Fruit fly (Drosophila melanogaster): ENCODE results near the gene Plzf.

dm6 chr2L:12011682-12012655 lies 36.7 kb downstream of the Plzf start:
- TF ChIP-seq EcR (GFP tag; optimal IDR thresholded peaks at IDR 0.05) (peak; percentile 100), rn (GFP tag; IDR thresholded peaks at IDR 0.05) (no peak), CG8301 (tag; optimal IDR thresholded peaks at IDR 0.05) (peak; percentile 58), D1 (tag; optimal IDR thresholded peaks at IDR 0.05) (no peak), CG17806 (tag; optimal IDR thresholded peaks at IDR 0.05) (peak; percentile 51), CG14655 (GFP tag; optimal IDR thresholded peaks at IDR 0.05) (peak; percentile 67), CG32121 (GFP tag; IDR thresholded peaks at IDR 0.05) (no peak)

Data from whole organism, pupa.